Fruit fly (Drosophila melanogaster): ENCODE data around the gene CG5921.

The CG5921 gene

dm6 chrX:6020254-6020653 lies 30.4 kb upstream of the CG5921 start (continued):
- TF ChIP-seq net (GFP tag; optimal IDR thresholded peaks at IDR 0.05) (peak; percentile 71), Sox15 (GFP tag; optimal IDR thresholded peaks at IDR 0.05) (peak; percentile 65), Gug (GFP tag; IDR thresholded peaks at IDR 0.05) (no peak), CG34406 (GFP tag; optimal IDR thresholded peaks at IDR 0.05) (peak; percentile 81), CG10669 (GFP tag; optimal IDR thresholded peaks at IDR 0.05) (peak; percentile 75), fd85E (GFP tag; optimal IDR thresholded peaks at IDR 0.05) (peak; percentile 22), Blimp-1 (GFP tag; optimal IDR thresholded peaks at IDR 0.05) (peak; percentile 61), OdsH (GFP tag; optimal IDR thresholded peaks at IDR 0.05) (peak; percentile 76), Lpt (GFP tag; optimal IDR thresholded peaks at IDR 0.05) (peak; percentile 42), Hr38 (GFP tag; optimal IDR thresholded peaks at IDR 0.05) (no peak), CG8319 (GFP tag; optimal IDR thresholded peaks at IDR 0.05) (peak; percentile 46), CG32006 (GFP tag; optimal IDR thresholded peaks at IDR 0.05) (peak; percentile 59), lz (GFP tag; optimal IDR thresholded peaks at IDR 0.05) (peak; percentile 84), pdm3 (GFP tag; optimal IDR thresholded peaks at IDR 0.05) (peak; percentile 83), spab (GFP tag; optimal IDR thresholded peaks at IDR 0.05) (peak; percentile 65), CG11902 (GFP tag; optimal IDR thresholded peaks at IDR 0.05) (peak; percentile 67), dsx (GFP tag; optimal IDR thresholded peaks at IDR 0.05; ENCODE audit: poor library complexity, severe bottlenecking) (peak; percentile 72), CG6808 (GFP tag; optimal IDR thresholded peaks at IDR 0.05) (peak; percentile 70), Met (GFP tag; optimal IDR thresholded peaks at IDR 0.05) (peak; percentile 89), CG6276 (GFP tag; optimal IDR thresholded peaks at IDR 0.05) (peak; percentile 8), CG6792 (GFP tag; optimal IDR thresholded peaks at IDR 0.05) (peak; percentile 79), vri (GFP tag; optimal IDR thresholded peaks at IDR 0.05) (peak; percentile 70), Eip93F (GFP tag; optimal IDR thresholded peaks at IDR 0.05) (peak; percentile 84), CG10631 (GFP tag; optimal IDR thresholded peaks at IDR 0.05) (peak; percentile 76), CG3919 (GFP tag; optimal IDR thresholded peaks at IDR 0.05) (peak; percentile 85), salr (GFP tag; optimal IDR thresholded peaks at IDR 0.05) (peak; percentile 45 to 51), CG6163 (GFP tag; IDR thresholded peaks at IDR 0.05) (peak; percentile 87), CG8119 (GFP tag; IDR thresholded peaks at IDR 0.05) (peak; percentile 71), topi (GFP tag; optimal IDR thresholded peaks at IDR 0.05) (peak; percentile 88), ss (GFP tag; optimal IDR thresholded peaks at IDR 0.05) (peak; percentile 52 to 79), Hr4 (GFP tag; optimal IDR thresholded peaks at IDR 0.05) (peak; percentile 49), eg (GFP tag; IDR thresholded peaks at IDR 0.05) (peak; percentile 39; the same call in 1 of the 3 replicates), acj6 (GFP tag; optimal IDR thresholded peaks at IDR 0.05) (peak; percentile 80), fd59A (GFP tag; optimal IDR thresholded peaks at IDR 0.05) (peak; percentile 66), Sox14 (GFP tag; optimal IDR thresholded peaks at IDR 0.05) (peak; percentile 75), dac (GFP tag; optimal IDR thresholded peaks at IDR 0.05) (peak; percentile 14), cyc (GFP tag; optimal IDR thresholded peaks at IDR 0.05) (peak; percentile 78), fkh (GFP tag; optimal IDR thresholded peaks at IDR 0.05) (no peak)

dm6 chrX:6021414-6021813 lies 29.2 kb upstream of the CG5921 start:
- no peak for TF ChIP-seq CG34406 (GFP tag; optimal IDR thresholded peaks at IDR 0.05)
- no peak for TF ChIP-seq eg (GFP tag; IDR thresholded peaks at IDR 0.05)
- no peak for TF ChIP-seq CG11762 (GFP tag; optimal IDR thresholded peaks at IDR 0.05; ENCODE audit: insufficient read depth)
- TF ChIP-seq esn (GFP tag; optimal IDR thresholded peaks at IDR 0.05), result peak; percentile 61
- TF ChIP-seq cyc (GFP tag; optimal IDR thresholded peaks at IDR 0.05), result peak; percentile 54
- TF ChIP-seq fkh (GFP tag; optimal IDR thresholded peaks at IDR 0.05), result no peak
- peak; percentile 30 for TF ChIP-seq Sox14 (GFP tag; optimal IDR thresholded peaks at IDR 0.05)
- no peak for TF ChIP-seq CG15336 (GFP tag; IDR thresholded peaks at IDR 0.05)
- TF ChIP-seq CG11902 (GFP tag; optimal IDR thresholded peaks at IDR 0.05), result no peak
- TF ChIP-seq Ets96B (tag; optimal IDR thresholded peaks at IDR 0.05), result peak; percentile 25
- no peak for TF ChIP-seq CG6276 (GFP tag; optimal IDR thresholded peaks at IDR 0.05)
- no peak for TF ChIP-seq fd85E (GFP tag; optimal IDR thresholded peaks at IDR 0.05)
- TF ChIP-seq CG9139 (GFP tag; optimal IDR thresholded peaks at IDR 0.05), result no peak
- TF ChIP-seq CG6792 (GFP tag; optimal IDR thresholded peaks at IDR 0.05), result peak; percentile 19
- no peak for TF ChIP-seq CG11294 (GFP tag; IDR thresholded peaks at IDR 0.05)
- no peak for TF ChIP-seq CG32006 (GFP tag; optimal IDR thresholded peaks at IDR 0.05)
- TF ChIP-seq spab (GFP tag; optimal IDR thresholded peaks at IDR 0.05), result no peak
- TF ChIP-seq Smox (GFP tag; optimal IDR thresholded peaks at IDR 0.05), result peak; percentile 56
- TF ChIP-seq CG3919 (GFP tag; optimal IDR thresholded peaks at IDR 0.05), result peak; percentile 50
- TF ChIP-seq ss (GFP tag; optimal IDR thresholded peaks at IDR 0.05), result no peak
- no peak for TF ChIP-seq CG16779 (tag; optimal IDR thresholded peaks at IDR 0.05)
- peak; percentile 12 for TF ChIP-seq CG10669 (GFP tag; optimal IDR thresholded peaks at IDR 0.05)
- no peak for TF ChIP-seq dac (GFP tag; optimal IDR thresholded peaks at IDR 0.05)
- TF ChIP-seq Eip75B (GFP tag; optimal IDR thresholded peaks at IDR 0.05), result peak; percentile 40
- no peak for TF ChIP-seq CG6808 (GFP tag; optimal IDR thresholded peaks at IDR 0.05)
- no peak for TF ChIP-seq CG6854 (GFP tag; optimal IDR thresholded peaks at IDR 0.05)
- peak; percentile 61 for TF ChIP-seq topi (GFP tag; optimal IDR thresholded peaks at IDR 0.05)
- no peak for TF ChIP-seq CG7368 (GFP tag; optimal IDR thresholded peaks at IDR 0.05)
